Worm (Caenorhabditis elegans): ENCODE data around the gene sqv-3.

Gene sqv-3

ce11 chrIII:9804997-9805610 is 24.9 kb upstream of the sqv-3 start, which contains the start of gene riok-3:
riok-3 (minus strand) TSS chrIII:9805011.
- TF ChIP-seq nhr-77 (tag; optimal IDR thresholded peaks at IDR 0.05) = no peak
- peak; percentile 33 for TF ChIP-seq nhr-25 (tag; optimal IDR thresholded peaks at IDR 0.05)
- TF ChIP-seq fkh-10 (GFP tag; optimal IDR thresholded peaks at IDR 0.05) = no peak
- no peak for TF ChIP-seq nhr-43 (tag; optimal IDR thresholded peaks at IDR 0.05; ENCODE audit: poor library complexity, severe bottlenecking)
- TF ChIP-seq nhr-23 (tag; optimal IDR thresholded peaks at IDR 0.05) = peak; percentile 36
- TF ChIP-seq lsy-12 (tag; optimal IDR thresholded peaks at IDR 0.05) = no peak
- peak; percentile 12 for TF ChIP-seq nfya-1 (tag; optimal IDR thresholded peaks at IDR 0.05; ENCODE audit: insufficient read depth)
- TF ChIP-seq ama-1 (optimal IDR thresholded peaks at IDR 0.05) = peak; percentile 62
- TF ChIP-seq mdl-1 (tag; optimal IDR thresholded peaks at IDR 0.05) = no peak
- TF ChIP-seq elt-2 (tag; optimal IDR thresholded peaks at IDR 0.05) = peak; percentile 20
- TF ChIP-seq ZK546.5 (tag; optimal IDR thresholded peaks at IDR 0.05) = no peak

- TF ChIP-seq ama-1 (optimal IDR thresholded peaks at IDR 0.05) (peak; percentile 50), ceh-9 (tag; optimal IDR thresholded peaks at IDR 0.05) (no peak)
Measured at ce11 chrIII:9802045-9802444, 21.9 kb upstream of the sqv-3 start.

- TF ChIP-seq nfya-1 (tag; optimal IDR thresholded peaks at IDR 0.05; ENCODE audit: insufficient read depth) (peak; percentile 1), ztf-4 (tag; optimal IDR thresholded peaks at IDR 0.05) (no peak), lin-15B (tag; optimal IDR thresholded peaks at IDR 0.05) (peak; percentile 10)
Measured at ce11 chrIII:9798478-9799157, 18.5 kb upstream of the sqv-3 start, which contains the start of gene ZK632.2. ZK632.2 (plus strand) TSS chrIII:9799107.

- TF ChIP-seq daf-12 (tag; optimal IDR thresholded peaks at IDR 0.05) (no peak), lin-15B (tag; optimal IDR thresholded peaks at IDR 0.05) (no peak), hmg-11 (tag; optimal IDR thresholded peaks at IDR 0.05) (no peak), elt-1 (tag; optimal IDR thresholded peaks at IDR 0.05) (no peak), eor-1 (tag; optimal IDR thresholded peaks at IDR 0.05) (no peak), tbx-2 (tag; optimal IDR thresholded peaks at IDR 0.05) (no peak), nhr-76 (tag; optimal IDR thresholded peaks at IDR 0.05) (no peak), egl-5 (tag; optimal IDR thresholded peaks at IDR 0.05) (no peak), lsy-12 (tag; optimal IDR thresholded peaks at IDR 0.05) (no peak), egl-27 (tag; optimal IDR thresholded peaks at IDR 0.05) (no peak), zag-1 (tag; optimal IDR thresholded peaks at IDR 0.05) (no peak), nhr-25 (tag; optimal IDR thresholded peaks at IDR 0.05) (no peak)
Measured at ce11 chrIII:9796448-9796847, 16.3 kb upstream of the sqv-3 start, which contains the start of gene srxa-10. srxa-10 (minus strand) TSS chrIII:9796548.

- TF ChIP-seq nhr-25 (tag; optimal IDR thresholded peaks at IDR 0.05) (peak; percentile 72), nfya-1 (tag; optimal IDR thresholded peaks at IDR 0.05; ENCODE audit: insufficient read depth) (peak; percentile 18), R02D3.7 (tag; optimal IDR thresholded peaks at IDR 0.05) (no peak), nhr-23 (tag; optimal IDR thresholded peaks at IDR 0.05) (no peak), hmg-11 (tag; optimal IDR thresholded peaks at IDR 0.05) (no peak), pha-4 (tag; optimal IDR thresholded peaks at IDR 0.05) (no peak)
Measured at ce11 chrIII:9793592-9794417, 13.7 kb upstream of the sqv-3 start, which contains the start of the genes R10E11.9 and mcm-6. R10E11.9 (minus strand) TSS chrIII:9793642. mcm-6 (plus strand) TSS chrIII:9794367.

- peak; percentile 70 for TF ChIP-seq nfya-1 (tag; optimal IDR thresholded peaks at IDR 0.05; ENCODE audit: insufficient read depth)
- TF ChIP-seq egl-27 (tag; optimal IDR thresholded peaks at IDR 0.05) = no peak
Measured at ce11 chrIII:9789607-9790073, 9.5 kb upstream of the sqv-3 start, which contains the start of gene R10E11.5. R10E11.5 (minus strand) TSS chrIII:9789657.

- TF ChIP-seq nfya-1 (tag; optimal IDR thresholded peaks at IDR 0.05; ENCODE audit: insufficient read depth) = peak; percentile 83
- no peak for TF ChIP-seq nhr-237 (tag; optimal IDR thresholded peaks at IDR 0.05)
Measured at ce11 chrIII:9789083-9789482, 8.9 kb upstream of the sqv-3 start.

Measured in whole organism, L3 larva.